Fruit fly (Drosophila melanogaster) S2 (cell line): Measurements from ENCODE around the gene Pgant2.

Source experiments
- CG8478 ChIP-seq: fragments of >200 bp; optimal IDR thresholded peaks from 2 replicates; lab custom pipeline; 2018
- CTCF ChIP-seq, 2 experiments: fragments of >200 bp; optimal IDR thresholded peaks; 2 replicates each; lab custom pipeline; 2018

Pgant2 gene

DNA sequence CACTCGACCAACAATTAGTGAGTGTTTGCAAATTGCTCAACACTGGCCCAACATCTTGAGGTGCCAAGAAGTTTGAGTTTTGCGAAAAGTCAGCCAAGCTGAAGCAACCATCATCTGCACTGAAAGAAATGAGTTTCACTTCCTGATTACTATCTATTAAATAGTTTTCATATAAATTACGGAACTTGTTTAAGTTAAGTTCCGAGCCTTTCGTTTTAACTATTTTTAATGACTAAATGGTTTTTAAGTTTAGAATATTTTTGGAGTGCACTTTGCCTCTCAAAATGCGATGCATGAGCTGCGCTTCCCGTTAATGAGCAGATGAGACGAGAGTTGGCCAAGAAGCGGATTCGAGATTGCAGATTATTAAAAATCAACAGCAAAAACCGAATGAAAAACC, 15.2 kb upstream of the Pgant2 start:
- TF ChIP-seq CG8478 (lab: Kevin White, UChicago): no peak
- no peak for TF ChIP-seq CTCF (optimal IDR thresholded peaks at IDR 0.05; lab: Kevin White, UChicago)

- TF ChIP-seq CTCF (optimal IDR thresholded peaks at IDR 0.05; lab: Kevin White, UChicago) (no peak), CG8478 (lab: Kevin White, UChicago) (no peak)
These were observed 14.6 kb upstream of the Pgant2 start for dm6 chr2L:3441158-3441557.

dm6 chr2L:3440322-3440721, 13.8 kb upstream of the Pgant2 start:
- no peak for TF ChIP-seq CG8478 (lab: Kevin White, UChicago)
- no peak for TF ChIP-seq CTCF (optimal IDR thresholded peaks at IDR 0.05; lab: Kevin White, UChicago)

DNA sequence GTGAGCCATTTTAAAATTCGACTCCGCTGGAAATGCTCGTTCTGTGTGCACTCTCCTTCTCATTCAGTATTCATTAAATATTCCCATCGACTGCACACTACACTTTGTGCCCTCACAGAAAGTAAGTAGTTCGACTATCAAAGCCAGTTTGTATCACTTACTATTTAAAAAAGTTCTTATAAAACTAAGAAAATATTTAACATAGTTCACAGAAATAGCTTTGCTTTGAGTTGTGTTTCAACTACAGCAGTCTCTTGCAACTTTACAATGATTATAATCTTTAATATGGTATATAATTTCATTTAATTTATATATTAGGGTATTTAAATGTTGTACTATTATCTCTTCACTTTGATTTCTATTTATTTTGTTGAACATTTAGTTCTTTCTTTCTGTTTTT, 13.0 kb upstream of the Pgant2 start:
- TF ChIP-seq CG8478 (lab: Kevin White, UChicago) (no peak), CTCF (optimal IDR thresholded peaks at IDR 0.05; lab: Kevin White, UChicago) (no peak)

DNA sequence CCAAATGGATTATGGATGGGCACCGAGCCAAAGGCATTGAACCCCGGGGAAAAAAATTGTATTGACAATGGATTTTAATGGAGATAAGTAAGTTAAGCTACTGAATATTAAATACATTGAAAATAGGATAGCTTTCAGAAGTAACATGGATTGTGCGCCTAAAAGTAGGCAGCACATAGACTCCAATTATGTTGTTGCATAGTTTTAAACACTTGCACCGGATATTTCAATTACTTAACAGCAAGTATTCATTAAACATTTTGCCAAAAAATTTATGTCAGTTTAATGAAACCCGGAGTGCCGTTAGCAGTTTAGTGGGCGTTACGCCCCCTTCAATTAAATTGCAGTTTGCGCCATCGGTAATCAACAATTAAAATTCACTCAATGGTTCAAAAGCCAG, 11.6 kb upstream of the Pgant2 start:
- TF ChIP-seq CG8478 (lab: Kevin White, UChicago) (no peak), CTCF (optimal IDR thresholded peaks at IDR 0.05; lab: Kevin White, UChicago) (no peak)

- TF ChIP-seq CG8478 (lab: Kevin White, UChicago): no peak
- TF ChIP-seq CTCF (optimal IDR thresholded peaks at IDR 0.05; lab: Kevin White, UChicago): no peak
These were observed 10.5 kb upstream of the Pgant2 start for dm6 chr2L:3437068-3437467.

dm6 chr2L:3436347-3436746, 9.8 kb upstream of the Pgant2 start:
- TF ChIP-seq CTCF (optimal IDR thresholded peaks at IDR 0.05; lab: Kevin White, UChicago) (no peak), CG8478 (lab: Kevin White, UChicago) (no peak)

DNA sequence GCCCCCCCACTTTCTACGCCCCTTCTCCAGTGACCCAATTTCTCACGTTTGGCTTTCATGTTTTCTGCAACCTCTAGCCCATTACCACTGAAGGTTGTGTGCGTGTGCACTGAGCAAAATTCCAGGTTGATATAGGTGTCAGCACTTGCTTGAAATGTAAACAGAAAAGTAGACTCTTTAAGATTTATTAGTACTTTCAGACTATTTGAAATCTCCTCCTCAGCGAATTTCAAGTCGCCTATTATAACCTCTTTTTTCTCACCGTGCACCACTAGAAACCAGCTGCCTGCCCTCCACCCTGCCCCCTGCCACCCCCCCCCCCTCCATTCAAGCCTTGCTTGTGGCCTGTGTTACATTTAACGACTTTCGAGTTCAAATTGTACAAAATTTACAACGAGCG, 8.6 kb upstream of the Pgant2 start:
- no peak for TF ChIP-seq CG8478 (lab: Kevin White, UChicago)
- no peak for TF ChIP-seq CTCF (optimal IDR thresholded peaks at IDR 0.05; lab: Kevin White, UChicago)

- no peak for TF ChIP-seq CG8478 (lab: Kevin White, UChicago)
- no peak for TF ChIP-seq CTCF (optimal IDR thresholded peaks at IDR 0.05; lab: Kevin White, UChicago)
These were observed 2.0 kb upstream of the Pgant2 start for dm6 chr2L:3428419-3429097.

- TF ChIP-seq CG8478 (lab: Kevin White, UChicago) (no peak), CTCF (optimal IDR thresholded peaks at IDR 0.05; lab: Kevin White, UChicago) (no peak)
These were observed 572 bp downstream of the Pgant2 start for dm6 chr2L:3425947-3426346.

dm6 chr2L:3422753-3423152, 3.8 kb downstream of the Pgant2 start:
- TF ChIP-seq CTCF (optimal IDR thresholded peaks at IDR 0.05; lab: Kevin White, UChicago): no peak
- no peak for TF ChIP-seq CG8478 (lab: Kevin White, UChicago)

DNA sequence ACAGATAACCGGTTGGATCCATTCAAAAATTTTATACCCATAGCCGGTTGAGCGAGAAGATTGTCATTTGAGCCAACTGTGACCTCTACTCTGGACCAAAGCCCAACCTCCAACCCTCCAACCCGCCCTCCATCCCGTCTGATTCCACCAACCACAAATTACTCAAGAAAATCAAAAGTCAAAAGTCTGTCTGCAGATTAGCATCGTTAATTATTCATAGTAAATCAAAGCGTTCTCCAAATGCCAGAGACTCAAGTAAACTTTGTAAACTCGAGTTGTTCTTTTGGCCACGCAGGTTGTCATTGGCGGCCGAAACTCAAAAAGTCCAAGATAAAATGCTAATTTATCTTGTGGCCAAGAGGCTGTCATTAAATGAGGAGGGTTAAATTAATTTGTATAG, 8.9 kb downstream of the Pgant2 start:
- TF ChIP-seq CG8478 (lab: Kevin White, UChicago) (no peak), CTCF (optimal IDR thresholded peaks at IDR 0.05; lab: Kevin White, UChicago) (no peak)

DNA sequence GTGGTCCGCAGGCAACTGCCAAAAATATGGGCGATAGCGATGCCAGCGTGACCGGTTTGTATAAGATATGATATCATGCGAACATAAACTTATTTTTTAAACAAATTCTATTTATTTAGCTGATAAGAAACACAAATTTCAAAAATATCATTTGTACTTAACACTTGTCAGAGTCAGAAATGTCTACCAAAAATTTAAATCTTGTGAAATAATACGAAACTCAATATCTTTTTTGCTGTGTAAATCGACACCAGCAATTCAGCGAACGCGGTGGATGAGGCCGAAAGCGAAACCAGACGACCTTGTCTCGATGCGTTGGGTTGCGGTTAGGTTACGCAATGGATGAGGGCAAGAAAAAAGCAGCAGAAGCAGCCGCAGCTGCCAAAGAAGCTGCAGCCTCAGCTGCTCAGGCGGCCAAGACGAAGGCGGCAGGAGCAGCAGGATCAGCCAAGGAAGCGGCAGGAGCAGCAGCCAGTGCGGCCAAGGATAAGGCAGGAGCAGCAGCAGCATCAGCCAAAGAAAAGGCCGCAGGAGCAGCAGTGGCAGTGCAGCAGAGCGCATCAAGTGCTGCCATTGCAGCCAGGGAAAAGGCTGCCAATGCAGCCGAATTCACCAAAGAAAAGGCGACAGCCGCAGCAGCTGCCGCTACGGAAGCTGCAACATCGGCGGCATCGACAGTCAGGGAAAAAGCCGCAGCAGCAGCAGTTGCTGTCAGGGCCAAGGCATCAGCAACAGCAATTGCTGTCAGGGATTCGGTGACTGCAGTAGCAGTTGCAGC, 9.8 kb downstream of the Pgant2 start, which contains the start of gene CG31952:
CG31952 (plus strand) TSS at position 167 of the 778 bp plus-strand sequence.
- TF ChIP-seq CG8478 (lab: Kevin White, UChicago): no peak
- no peak for TF ChIP-seq CTCF (optimal IDR thresholded peaks at IDR 0.05; lab: Kevin White, UChicago)

DNA sequence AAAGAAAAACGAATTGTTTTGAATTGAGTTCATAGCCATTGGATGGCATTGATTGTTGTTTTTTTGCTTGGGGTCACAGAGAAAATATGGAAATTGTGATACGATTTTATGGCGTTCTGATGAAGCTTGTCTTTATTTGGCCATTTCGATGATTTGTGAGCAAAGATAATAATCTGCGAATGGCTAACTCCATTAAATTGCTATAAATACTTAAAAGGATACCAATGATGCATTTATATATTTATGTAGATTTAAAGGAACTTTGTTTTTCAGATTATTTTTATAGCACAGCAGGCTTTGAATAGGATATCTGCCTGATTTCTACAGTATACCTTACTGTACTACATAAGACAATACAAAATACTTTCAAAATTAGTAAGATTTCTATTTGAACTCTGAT, 16.3 kb downstream of the Pgant2 start, which contains the start of gene CG8840:
CG8840 (plus strand) TSS at position 301 of the 400 bp plus-strand sequence.
- TF ChIP-seq CG8478 (lab: Kevin White, UChicago) (no peak), CTCF (optimal IDR thresholded peaks at IDR 0.05; lab: Kevin White, UChicago) (no peak)

DNA sequence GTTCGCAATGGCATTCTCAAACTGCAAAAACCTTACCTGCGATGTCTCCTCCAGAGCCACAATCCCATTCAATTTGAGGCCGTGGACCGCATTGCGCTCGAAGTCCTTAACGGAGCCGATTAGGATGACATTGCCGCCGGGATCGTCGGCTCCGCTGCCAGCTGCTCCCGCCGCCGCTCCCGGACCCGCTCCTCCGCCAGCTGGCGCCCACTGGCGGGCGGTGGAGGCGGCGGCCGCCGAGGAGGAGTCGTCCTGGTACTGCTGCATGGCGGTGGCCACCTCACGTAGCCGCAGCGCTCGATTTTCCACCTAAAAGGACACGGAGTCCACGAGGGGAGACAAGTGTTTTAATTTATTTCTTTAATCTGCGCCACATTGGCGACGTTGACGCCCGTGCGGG, 18.8 kb downstream of the Pgant2 start:
- no peak for TF ChIP-seq CTCF (optimal IDR thresholded peaks at IDR 0.05; lab: Kevin White, UChicago)
- TF ChIP-seq CG8478 (lab: Kevin White, UChicago): no peak
